Worm (Caenorhabditis elegans) whole organism, mixed stage, embryonic: Measurements from ENCODE around the gene npl-10.

ENCODE experiments used
- cnd-1 ChIP-seq: fragments of 200-800 bp; sonication (Bioruptor generic); optimal IDR thresholded peaks from 2 replicates; lab custom pipeline; 2018; ENCODE audit warnings: mild to moderate bottlenecking, missing genetic modification characterization, missing compliant biosample characterization
- elt-3 ChIP-seq: fragments of 150-350 bp; optimal IDR thresholded peaks from 2 replicates; lab custom pipeline; 2014; ENCODE audit warnings: missing biosample characterization, missing genetic modification characterization
- nhr-12 ChIP-seq: fragments of 150-350 bp; optimal IDR thresholded peaks from 2 replicates; lab custom pipeline; 2014; ENCODE audit warnings: missing biosample characterization, missing genetic modification characterization
- pha-4 ChIP-seq: fragments of 150-350 bp; optimal IDR thresholded peaks from 2 replicates; lab custom pipeline; 2018; ENCODE audit warnings: missing biosample characterization, missing genetic modification reagents, missing genetic modification characterization
- snpc-4 ChIP-seq: fragments of 150-350 bp; optimal IDR thresholded peaks from 2 replicates; lab custom pipeline; 2014; ENCODE audit warnings: missing biosample characterization, missing genetic modification characterization
- unc-62 ChIP-seq: fragments of 150-350 bp; optimal IDR thresholded peaks from 2 replicates; lab custom pipeline; 2014; ENCODE audit warnings: missing biosample characterization, missing genetic modification reagents, missing genetic modification characterization
- ztf-11 ChIP-seq: fragments of 150-350 bp; optimal IDR thresholded peaks from 2 replicates; lab custom pipeline; 2014; ENCODE audit warnings: missing biosample characterization, missing genetic modification characterization

DNA sequence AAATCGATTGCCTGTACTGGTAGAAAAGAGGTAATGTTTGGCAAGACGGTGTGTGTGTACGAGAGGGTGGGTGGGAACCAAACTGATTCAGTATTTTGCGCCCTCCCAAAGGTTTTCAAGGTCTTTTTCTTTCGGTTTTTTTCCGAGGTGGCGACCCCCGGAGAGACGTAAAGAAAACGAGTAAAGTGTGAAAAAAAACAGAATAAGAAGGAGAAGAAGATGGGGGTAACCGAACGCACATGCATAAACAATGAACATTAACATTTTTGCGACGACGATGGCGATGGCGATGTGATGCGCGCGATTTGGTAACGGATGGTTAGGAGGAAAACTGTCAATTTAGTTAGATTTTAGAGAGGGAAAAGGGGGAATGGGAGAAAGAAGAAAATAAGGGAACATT, 42.7 kb upstream of the npl-10 start:
- TF ChIP-seq nhr-12 (no peak), unc-62 (GFP tag; lab: Kevin White, UChicago) (no peak), pha-4 (no peak), snpc-4 (tag; lab: Kevin White, UChicago) (no peak), elt-3 (no peak), ztf-11 (no peak), cnd-1 (tag; lab: Kevin White, UChicago) (no peak)
